Worm (Caenorhabditis elegans) whole organism, mixed stage, embryonic: Measurements from ENCODE around the gene lig-4.

Experiments
- ceh-39 ChIP-seq: fragments of 150-350 bp; optimal IDR thresholded peaks from 2 replicates; lab custom pipeline; 2014; ENCODE audit warnings: missing biosample characterization, missing genetic modification characterization
- ces-1 ChIP-seq: fragments of 150-350 bp; optimal IDR thresholded peaks from 2 replicates; lab custom pipeline; 2014; ENCODE audit warnings: missing biosample characterization, missing genetic modification reagents, missing genetic modification characterization
- elt-1 ChIP-seq: sonication (generic microtip); optimal IDR thresholded peaks from 2 replicates; lab custom pipeline; 2017; ENCODE audit warnings: missing genetic modification characterization, mild to moderate bottlenecking, missing compliant biosample characterization, antibody characterized with exemption, moderate library complexity, borderline replicate concordance; ENCODE audit not compliant: insufficient read depth
- elt-3 ChIP-seq: fragments of 150-350 bp; optimal IDR thresholded peaks from 2 replicates; lab custom pipeline; 2014; ENCODE audit warnings: missing biosample characterization, missing genetic modification characterization
- ham-2 ChIP-seq: fragments of 200-800 bp; sonication (Bioruptor generic); optimal IDR thresholded peaks from 2 replicates; lab custom pipeline; 2018; ENCODE audit warnings: mild to moderate bottlenecking, missing genetic modification characterization, missing compliant biosample characterization
- hlh-1 ChIP-seq: fragments of 150-350 bp; optimal IDR thresholded peaks from 2 replicates; lab custom pipeline; 2014; ENCODE audit warnings: missing biosample characterization, missing genetic modification reagents, missing genetic modification characterization
- lin-13 ChIP-seq: fragments of 150-350 bp; optimal IDR thresholded peaks from 2 replicates; lab custom pipeline; 2014; ENCODE audit warnings: missing biosample characterization, missing genetic modification characterization
- lin-32 ChIP-seq: fragments of 200-800 bp; sonication (Bioruptor generic); optimal IDR thresholded peaks from 2 replicates; lab custom pipeline; 2018; ENCODE audit warnings: mild to moderate bottlenecking, missing genetic modification characterization, missing compliant biosample characterization
- lsy-2 ChIP-seq: fragments of 150-350 bp; optimal IDR thresholded peaks from 2 replicates; lab custom pipeline; 2014; ENCODE audit warnings: missing biosample characterization, missing genetic modification characterization
- mab-5 ChIP-seq: fragments of 150-350 bp; optimal IDR thresholded peaks from 2 replicates; lab custom pipeline; 2014; ENCODE audit warnings: missing biosample characterization, missing genetic modification characterization
- mep-1 ChIP-seq: fragments of 150-350 bp; optimal IDR thresholded peaks from 2 replicates; lab custom pipeline; 2017; ENCODE audit warnings: missing biosample characterization, missing genetic modification reagents, missing genetic modification characterization, inconsistent platforms
- mls-2 ChIP-seq: sonication (generic microtip); optimal IDR thresholded peaks from 2 replicates; lab custom pipeline; 2016; ENCODE audit warnings: mild to moderate bottlenecking, missing genetic modification characterization, moderate library complexity, missing compliant biosample characterization
- nhr-237 ChIP-seq: fragments of 150-350 bp; optimal IDR thresholded peaks from 2 replicates; lab custom pipeline; 2014; ENCODE audit warnings: missing biosample characterization, missing genetic modification characterization
- nhr-28 ChIP-seq: fragments of 150-350 bp; optimal IDR thresholded peaks from 2 replicates; lab custom pipeline; 2014; ENCODE audit warnings: missing biosample characterization, missing genetic modification characterization
- pha-4 ChIP-seq: fragments of 150-350 bp; optimal IDR thresholded peaks from 2 replicates; lab custom pipeline; 2018; ENCODE audit warnings: missing biosample characterization, missing genetic modification reagents, missing genetic modification characterization
- snpc-4 ChIP-seq: fragments of 150-350 bp; optimal IDR thresholded peaks from 2 replicates; lab custom pipeline; 2014; ENCODE audit warnings: missing biosample characterization, missing genetic modification characterization
- sptf-1 ChIP-seq: sonication (generic microtip); optimal IDR thresholded peaks from 2 replicates; lab custom pipeline; 2017; ENCODE audit warnings: mild to moderate bottlenecking, missing genetic modification characterization, moderate library complexity, missing compliant biosample characterization
- unc-120 ChIP-seq: sonication (generic microtip); optimal IDR thresholded peaks from 2 replicates; lab custom pipeline; 2017; ENCODE audit warnings: missing genetic modification characterization, missing compliant biosample characterization; ENCODE audit not compliant: poor library complexity, severe bottlenecking
- unc-39 ChIP-seq: fragments of 150-350 bp; optimal IDR thresholded peaks from 2 replicates; lab custom pipeline; 2014; ENCODE audit warnings: missing biosample characterization, missing genetic modification characterization
- unc-62 ChIP-seq: fragments of 150-350 bp; optimal IDR thresholded peaks from 2 replicates; lab custom pipeline; 2014; ENCODE audit warnings: missing biosample characterization, missing genetic modification reagents, missing genetic modification characterization

lig-4 gene

DNA sequence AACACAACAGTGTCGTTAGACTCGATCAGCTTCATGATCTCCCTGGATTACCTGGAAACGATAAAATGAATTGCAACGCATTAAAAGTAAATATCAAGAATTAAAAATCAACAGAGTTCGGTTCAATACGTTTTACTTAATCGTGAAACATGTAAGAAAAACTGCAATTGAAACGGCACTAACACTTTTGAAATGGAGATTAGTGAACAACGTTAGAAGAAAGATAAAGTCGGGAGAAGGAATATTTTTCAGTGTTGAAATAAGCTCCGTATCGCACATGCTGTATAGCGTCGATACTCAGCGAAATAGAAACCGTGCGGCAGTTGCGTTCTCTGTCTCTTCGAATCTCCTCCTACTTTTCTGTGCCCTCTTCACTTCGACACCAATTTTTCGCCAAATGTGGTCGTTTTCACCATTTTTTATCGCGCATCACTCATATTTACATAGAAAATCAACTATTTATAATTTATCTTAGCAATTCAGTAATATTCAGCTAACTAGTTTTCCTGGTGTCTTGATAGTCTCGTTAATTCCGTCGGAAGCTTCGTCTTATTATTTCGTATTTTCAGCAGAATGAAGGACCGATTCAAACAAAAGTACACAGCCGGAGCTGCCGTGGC lies 51.6 kb downstream of the lig-4 start, which contains the start of the genes rpl-9 and lpd-7:
TSS of gene rpl-9 (minus strand) at position 51 of the 620 bp plus-strand sequence.
TSS of gene lpd-7 (plus strand) at position 570 of the 620 bp plus-strand sequence.
- no peak for TF ChIP-seq snpc-4 (tag; lab: Kevin White, UChicago)
- TF ChIP-seq unc-120 = peak; percentile 61
- peak; percentile 72 for TF ChIP-seq nhr-237
- TF ChIP-seq ces-1 = peak; percentile 49
- TF ChIP-seq mab-5 (tag; lab: Kevin White, UChicago) = peak; percentile 21
- peak; percentile 63 for TF ChIP-seq unc-62 (GFP tag; lab: Kevin White, UChicago)
- TF ChIP-seq ceh-39 (tag; lab: Kevin White, UChicago) = peak; percentile 33
- peak; percentile 72 for TF ChIP-seq lin-13 (tag; lab: Kevin White, UChicago)
- peak; percentile 32 for TF ChIP-seq sptf-1 (tag; lab: Kevin White, UChicago)
- peak; percentile 2 for TF ChIP-seq lin-32 (GFP tag; lab: Kevin White, UChicago)
- no peak for TF ChIP-seq nhr-28 (tag; lab: Kevin White, UChicago)
- TF ChIP-seq elt-3 = peak; percentile 18
- TF ChIP-seq mep-1 (tag; lab: Kevin White, UChicago) = peak; percentile 95
- peak; percentile 84 for TF ChIP-seq lsy-2 (tag; lab: Kevin White, UChicago)
- TF ChIP-seq elt-1 = no peak
- TF ChIP-seq ham-2 (GFP tag; lab: Kevin White, UChicago) = peak; percentile 28
- TF ChIP-seq unc-39 (tag; lab: Kevin White, UChicago) = no peak
- TF ChIP-seq pha-4 (tag; lab: Kevin White, UChicago) = peak; percentile 75
- TF ChIP-seq hlh-1 (tag; lab: Kevin White, UChicago) = peak; percentile 75
- TF ChIP-seq mls-2 (tag; lab: Kevin White, UChicago) = no peak
